Worm (Caenorhabditis elegans) whole organism, early embryonic: Measurements from ENCODE around the gene M199.136.

Experiments
- B0310.2 ChIP-seq: sonication (generic microtip); optimal IDR thresholded peaks from 2 replicates; lab custom pipeline; 2016; ENCODE audit warnings: mild to moderate bottlenecking, missing genetic modification characterization, missing compliant biosample characterization
- F13C5.2 ChIP-seq: sonication (generic microtip); optimal IDR thresholded peaks from 2 replicates; lab custom pipeline; 2017; ENCODE audit warnings: mild to moderate bottlenecking, missing genetic modification characterization, inconsistent platforms, missing compliant biosample characterization
- aly-1 ChIP-seq: sonication (generic microtip); optimal IDR thresholded peaks from 2 replicates; lab custom pipeline; 2016; ENCODE audit warnings: missing genetic modification characterization, missing compliant biosample characterization
- ama-1 ChIP-seq: fragments of 150-350 bp; optimal IDR thresholded peaks from 2 replicates; lab custom pipeline; 2014
- ceh-13 ChIP-seq: fragments of 200-800 bp; sonication (Bioruptor generic); optimal IDR thresholded peaks from 2 replicates; lab custom pipeline; 2018; ENCODE audit warnings: mild to moderate bottlenecking, missing genetic modification characterization, missing compliant biosample characterization
- ceh-36 ChIP-seq: sonication (generic microtip); optimal IDR thresholded peaks from 2 replicates; lab custom pipeline; 2016; ENCODE audit warnings: missing genetic modification characterization, inconsistent platforms, missing compliant biosample characterization
- ets-7 ChIP-seq: sonication (generic microtip); optimal IDR thresholded peaks from 2 replicates; lab custom pipeline; 2016; ENCODE audit warnings: missing genotype, missing genetic modification characterization, missing compliant biosample characterization
- flt-1 ChIP-seq: fragments of 200-800 bp; sonication (Bioruptor generic); IDR thresholded peaks from 2 replicates; pipeline ENCODE4 v1.3.6; 2022; ENCODE audit warnings: missing genetic modification characterization, missing compliant biosample characterization
- hmbx-1 ChIP-seq: sonication (generic microtip); optimal IDR thresholded peaks from 2 replicates; lab custom pipeline; 2016; ENCODE audit warnings: mild to moderate bottlenecking, missing genetic modification characterization, missing compliant biosample characterization
- hnd-1 ChIP-seq: sonication (generic microtip); optimal IDR thresholded peaks from 2 replicates; lab custom pipeline; 2016; ENCODE audit warnings: missing genetic modification characterization, missing compliant biosample characterization
- pes-1 ChIP-seq: fragments of 200-800 bp; sonication (Bioruptor generic); IDR thresholded peaks from 2 replicates; pipeline ENCODE4 v1.3.6; 2022; ENCODE audit warnings: missing genetic modification reagents, missing genetic modification characterization, missing compliant biosample characterization
- tbx-11 ChIP-seq: fragments of 200-800 bp; sonication (Bioruptor generic); IDR thresholded peaks from 2 replicates; pipeline ENCODE4 v1.3.6; 2022; ENCODE audit warnings: missing genetic modification characterization, missing compliant biosample characterization
- tbx-37 ChIP-seq: fragments of 200-800 bp; sonication (Bioruptor generic); conservative IDR thresholded peaks from 2 replicates; pipeline ENCODE4 v1.3.6; 2022; ENCODE audit warnings: missing genetic modification reagents, missing genetic modification characterization, missing compliant biosample characterization
- tra-4 ChIP-seq: sonication (generic microtip); optimal IDR thresholded peaks from 2 replicates; lab custom pipeline; 2017; ENCODE audit warnings: missing genetic modification characterization, missing compliant biosample characterization

DNA sequence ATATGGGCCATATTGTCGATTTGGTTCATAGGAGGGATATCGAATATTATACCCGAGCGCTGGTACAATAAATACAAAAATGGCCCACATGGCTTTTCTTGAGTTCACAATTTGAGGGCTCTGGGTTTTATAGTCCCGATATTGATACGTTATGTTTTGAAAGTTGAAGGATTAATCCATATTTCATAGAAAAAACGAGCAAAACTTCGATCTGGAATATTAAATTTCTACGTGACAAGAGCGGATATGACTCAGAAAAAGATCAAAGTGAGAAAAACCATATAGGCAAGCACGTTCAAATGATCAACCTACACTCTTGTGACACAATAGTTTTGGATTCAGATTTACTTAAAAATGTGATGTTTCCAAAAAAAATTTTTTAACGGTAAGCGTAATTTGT is 13.2 kb downstream of the M199.136 start, which contains the start of gene col-135:
- TF ChIP-seq ama-1 (no peak), aly-1 (tag; lab: Kevin White, UChicago) (no peak), tbx-37 (GFP tag; lab: Robert Waterston, UW) (no peak), B0310.2 (tag; lab: Kevin White, UChicago) (no peak), F13C5.2 (tag; lab: Kevin White, UChicago) (no peak), flt-1 (no peak), pes-1 (GFP tag; lab: Robert Waterston, UW) (no peak), ceh-36 (tag; lab: Kevin White, UChicago) (no peak), tra-4 (tag; lab: Kevin White, UChicago) (no peak), hnd-1 (no peak), ets-7 (tag; lab: Kevin White, UChicago) (no peak), ceh-13 (no peak), hmbx-1 (tag; lab: Kevin White, UChicago) (no peak), tbx-11 (GFP tag; lab: Robert Waterston, UW) (no peak)
